Fruit fly (Drosophila melanogaster) whole organism, wandering third instar larva: Measurements from ENCODE around the gene elav.

Experiments used
- Abd-B ChIP-seq: fragments of >200 bp; optimal IDR thresholded peaks from 2 replicates; lab custom pipeline; 2017; ENCODE audit warnings: missing biosample characterization, missing genetic modification characterization
- CG32264 ChIP-seq: fragments of 200-800 bp; sonication (Bioruptor generic); optimal IDR thresholded peaks from 2 replicates; lab custom pipeline; 2016; ENCODE audit warnings: missing biosample characterization, missing genetic modification characterization
- CG9705 ChIP-seq: fragments of 200-800 bp; sonication (Bioruptor generic); optimal IDR thresholded peaks from 2 replicates; lab custom pipeline; 2018; ENCODE audit warnings: missing biosample characterization, mild to moderate bottlenecking, missing genetic modification characterization
- CrebA ChIP-seq: fragments of 200-800 bp; sonication (Bioruptor generic); optimal IDR thresholded peaks from 2 replicates; lab custom pipeline; 2016; ENCODE audit warnings: missing biosample characterization, mild to moderate bottlenecking, missing genetic modification characterization, borderline replicate concordance
- Dfd ChIP-seq: fragments of >200 bp; optimal IDR thresholded peaks from 2 replicates; lab custom pipeline; 2017; ENCODE audit warnings: missing biosample characterization, missing genetic modification characterization
- Dif ChIP-seq: fragments of 200-275, 200-300 bp; sonication (Bioruptor generic); optimal IDR thresholded peaks from 2 replicates; lab custom pipeline; 2018; ENCODE audit warnings: missing biosample characterization, missing genetic modification characterization; ENCODE audit not compliant: partially characterized antibody
- GATAd ChIP-seq: sonication (Bioruptor generic); optimal IDR thresholded peaks from 2 replicates; lab custom pipeline; 2016; ENCODE audit warnings: missing biosample characterization, missing genetic modification characterization
- HLH106 ChIP-seq: fragments of 200-800 bp; optimal IDR thresholded peaks from 3 replicates; lab custom pipeline; 2019; ENCODE audit warnings: missing biosample characterization, mild to moderate bottlenecking, missing genetic modification characterization, moderate library complexity
- Hnf4 ChIP-seq: fragments of 200-800 bp; sonication (Bioruptor generic); optimal IDR thresholded peaks from 2 replicates; lab custom pipeline; 2016; ENCODE audit warnings: missing biosample characterization, mild to moderate bottlenecking, missing genetic modification characterization
- Hr83 ChIP-seq: fragments of 200-300 bp; sonication (Bioruptor generic); optimal IDR thresholded peaks from 2 replicates; lab custom pipeline; 2016; ENCODE audit warnings: missing biosample characterization, mild to moderate bottlenecking, missing genetic modification characterization, moderate library complexity; ENCODE audit not compliant: poor library complexity, severe bottlenecking
- Jra ChIP-seq: sonication (Bioruptor generic); optimal IDR thresholded peaks from 2 replicates; lab custom pipeline; 2016; ENCODE audit warnings: missing biosample characterization, missing genetic modification characterization
- Mio ChIP-seq: sonication (Bioruptor generic); optimal IDR thresholded peaks from 2 replicates; lab custom pipeline; 2016; ENCODE audit warnings: missing biosample characterization, missing genetic modification characterization
- Myc ChIP-seq: fragments of >200 bp; optimal IDR thresholded peaks from 2 replicates; lab custom pipeline; 2017
- N ChIP-seq: fragments of >200 bp; optimal IDR thresholded peaks from 2 replicates; lab custom pipeline; 2018; ENCODE audit warnings: missing biosample characterization, missing external identifiers, missing genetic modification characterization
- OdsH ChIP-seq: fragments of 200-800 bp; sonication (Bioruptor generic); optimal IDR thresholded peaks from 2 replicates; lab custom pipeline; 2016; ENCODE audit warnings: missing biosample characterization, mild to moderate bottlenecking, missing genetic modification characterization
- Rel ChIP-seq, 2 experiments: fragments of 200-800 bp; sonication (Bioruptor generic) in 1 of 2; optimal IDR thresholded peaks; 2 replicates in 1 of 2; 3 replicates in 1 of 2; lab custom pipeline; 2016 to 2019; ENCODE audit warnings: mild to moderate bottlenecking in 2 of 2, missing biosample characterization in 2 of 2, missing genetic modification characterization in 2 of 2, moderate library complexity in 1 of 2
- Sp1 ChIP-seq: fragments of 200-800 bp; sonication (Bioruptor generic); optimal IDR thresholded peaks from 3 replicates; lab custom pipeline; 2019; ENCODE audit warnings: missing biosample characterization, mild to moderate bottlenecking, missing genetic modification characterization, moderate library complexity
- Vsx2 ChIP-seq: fragments of 200-300, 225-300 bp; sonication (Bioruptor generic); optimal IDR thresholded peaks from 2 replicates; lab custom pipeline; 2018; ENCODE audit warnings: missing biosample characterization, missing genetic modification characterization; ENCODE audit not compliant: partially characterized antibody
- br ChIP-seq: fragments of 200-800 bp; sonication (Bioruptor generic); optimal IDR thresholded peaks from 2 replicates; lab custom pipeline; 2016; ENCODE audit warnings: missing biosample characterization, missing genetic modification characterization
- brk ChIP-seq: fragments of 200-800 bp; sonication (Bioruptor generic); optimal IDR thresholded peaks from 2 replicates; lab custom pipeline; 2016; ENCODE audit warnings: missing biosample characterization, mild to moderate bottlenecking, missing genetic modification characterization
- dl ChIP-seq, 2 experiments: fragments of 175-275, 200-275 bp in 1 of 2; fragments of 200-275 bp in 1 of 2; sonication (Bioruptor generic); optimal IDR thresholded peaks; lab custom pipeline; 2018; ENCODE audit warnings: mild to moderate bottlenecking in 2 of 2, missing biosample characterization in 2 of 2, missing genetic modification characterization in 2 of 2, moderate library complexity in 2 of 2; ENCODE audit not compliant: partially characterized antibody in 2 of 2, insufficient read depth in 1 of 2
- dsf ChIP-seq: sonication (Bioruptor generic); optimal IDR thresholded peaks from 2 replicates; lab custom pipeline; 2016; ENCODE audit warnings: missing biosample characterization, missing genetic modification characterization, borderline replicate concordance
- ey ChIP-seq: fragments of 200-800 bp; sonication (Bioruptor generic); optimal IDR thresholded peaks from 2 replicates; lab custom pipeline; 2016; ENCODE audit warnings: missing biosample characterization, missing genetic modification characterization
- foxo ChIP-seq, 2 experiments: fragments of 200-800 bp; sonication (Bioruptor generic); optimal IDR thresholded peaks; 2 replicates in 1 of 2; 3 replicates in 1 of 2; lab custom pipeline; 2016 to 2017; ENCODE audit warnings: missing biosample characterization in 2 of 2, missing genetic modification characterization in 2 of 2
- fru ChIP-seq: fragments of 200-800 bp; sonication (Bioruptor generic); optimal IDR thresholded peaks from 3 replicates; lab custom pipeline; 2016; ENCODE audit warnings: missing biosample characterization, mild to moderate bottlenecking, missing genetic modification characterization
- h ChIP-seq: fragments of 200-800 bp; sonication (Bioruptor generic); optimal IDR thresholded peaks from 3 replicates; lab custom pipeline; 2016; ENCODE audit warnings: missing biosample characterization, mild to moderate bottlenecking, missing genetic modification characterization
- jim ChIP-seq: fragments of 175-275, 200-325 bp; sonication (Bioruptor generic); optimal IDR thresholded peaks from 2 replicates; lab custom pipeline; 2016; ENCODE audit warnings: missing biosample characterization, mild to moderate bottlenecking, missing genetic modification characterization
- lola ChIP-seq: fragments of >200 bp; optimal IDR thresholded peaks from 2 replicates; lab custom pipeline; 2017; ENCODE audit warnings: missing biosample characterization, missing genetic modification characterization
- pan ChIP-seq: fragments of >200 bp; optimal IDR thresholded peaks from 2 replicates; lab custom pipeline; 2017
- psq ChIP-seq: fragments of 200-800 bp; sonication (Bioruptor generic); optimal IDR thresholded peaks from 3 replicates; lab custom pipeline; 2017; ENCODE audit warnings: missing biosample characterization, mild to moderate bottlenecking, missing genetic modification characterization, moderate library complexity
- rgr ChIP-seq: fragments of 200-800 bp; sonication (Bioruptor generic); optimal IDR thresholded peaks from 3 replicates; lab custom pipeline; 2016; ENCODE audit warnings: missing biosample characterization, mild to moderate bottlenecking, missing genetic modification characterization
- sage ChIP-seq: fragments of 200-800 bp; sonication (Bioruptor generic); optimal IDR thresholded peaks from 2 replicates; lab custom pipeline; 2016; ENCODE audit warnings: missing biosample characterization, mild to moderate bottlenecking, missing genetic modification characterization
- sv ChIP-seq: fragments of 200-800 bp; sonication (Bioruptor generic); optimal IDR thresholded peaks from 3 replicates; lab custom pipeline; 2016; ENCODE audit warnings: missing biosample characterization, missing genetic modification characterization
- tai ChIP-seq: sonication (Bioruptor generic); optimal IDR thresholded peaks from 2 replicates; lab custom pipeline; 2016; ENCODE audit warnings: missing biosample characterization, missing genetic modification characterization
- usp ChIP-seq: fragments of >200 bp; optimal IDR thresholded peaks from 2 replicates; lab custom pipeline; 2017; ENCODE audit warnings: missing biosample characterization, missing genetic modification characterization

The elav gene

DNA sequence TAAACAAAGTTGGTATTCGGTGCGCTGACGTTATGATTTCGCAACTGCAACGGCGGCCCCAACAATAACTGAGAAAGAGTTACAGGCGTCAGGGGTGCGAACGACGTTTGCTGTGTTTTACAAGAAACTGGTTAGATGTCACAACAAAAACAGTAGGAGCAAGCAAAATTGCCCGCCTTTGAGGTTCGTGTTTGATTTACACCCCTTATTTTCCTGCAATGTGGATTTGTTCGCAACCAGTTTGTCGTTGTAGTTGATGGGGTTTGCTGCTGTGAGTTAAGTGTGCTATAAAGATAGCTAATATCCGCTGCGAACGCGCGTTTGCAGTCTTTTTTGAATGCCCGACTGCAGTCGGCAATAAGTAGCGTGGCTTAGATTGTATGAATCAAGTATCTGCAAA lies 24.6 kb downstream of the elav start:
- TF ChIP-seq Rel (GFP tag; optimal IDR thresholded peaks at IDR 0.05; lab: Kevin White, UChicago) (no peak), Rel (tag; optimal IDR thresholded peaks at IDR 0.05; lab: Kevin White, UChicago) (no peak), Mio (no peak), Jra (GFP tag; lab: Kevin White, UChicago) (no peak), Myc (no peak), Sp1 (no peak), Hnf4 (GFP tag; lab: Kevin White, UChicago) (no peak), rgr (no peak), GATAd (no peak), Vsx2 (no peak), OdsH (GFP tag; lab: Kevin White, UChicago) (no peak), psq (GFP tag; lab: Kevin White, UChicago) (no peak)

DNA sequence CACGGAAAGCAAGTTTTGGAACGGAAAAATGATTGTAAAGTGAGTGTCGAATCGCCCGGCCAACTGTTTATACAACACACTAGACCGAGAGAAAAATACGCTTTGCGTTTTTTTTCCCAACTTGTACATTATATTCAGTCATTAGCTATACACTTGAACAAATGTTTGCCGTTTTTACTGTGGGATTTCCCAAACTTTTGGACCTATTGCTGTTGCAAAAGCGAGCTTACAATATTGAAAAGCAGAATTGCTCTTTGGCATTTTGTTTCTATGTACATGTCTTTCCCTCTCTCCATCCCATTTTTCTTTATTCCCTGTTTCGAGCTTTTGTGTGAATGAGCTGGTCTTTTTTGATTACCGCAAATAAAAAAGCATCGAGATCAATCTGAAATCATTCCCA lies 25.6 kb downstream of the elav start:
- TF ChIP-seq Dif (GFP tag; lab: Kevin White, UChicago) (no peak), Rel (GFP tag; optimal IDR thresholded peaks at IDR 0.05; lab: Kevin White, UChicago) (no peak), Rel (tag; optimal IDR thresholded peaks at IDR 0.05; lab: Kevin White, UChicago) (peak; percentile 97), dl (GFP tag; optimal IDR thresholded peaks at IDR 0.05; lab: Kevin White, UChicago; ENCODE audit: insufficient read depth in 1 of 2, partially characterized antibody in 2 of 2) (peak in 1 of 2 experiments; percentile 19)
- TF ChIP-seq, all 38 proteins: peak for 2

DNA sequence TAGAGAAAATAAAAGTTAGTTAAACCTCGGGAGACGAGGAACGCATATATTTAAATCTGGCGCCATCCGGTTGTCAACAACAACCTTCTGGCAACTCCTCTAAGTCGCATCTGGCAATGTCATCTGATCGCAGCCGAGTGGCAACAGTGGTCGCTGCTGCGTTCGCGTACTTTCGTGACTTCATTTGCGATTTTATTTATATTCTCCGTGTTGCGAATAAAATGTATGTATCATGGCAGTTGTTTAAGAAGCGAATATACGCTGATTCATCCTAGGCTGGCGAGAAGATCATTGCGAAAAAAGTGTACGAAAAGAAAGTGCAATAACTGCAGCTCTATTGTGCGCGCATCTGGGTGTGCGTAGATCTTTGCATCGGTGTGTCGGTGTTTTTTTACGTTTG lies 26.7 kb downstream of the elav start, which contains the start of gene svr:
Gene svr, plus strand, starts transcription at position 121 of the 400 bp plus-strand sequence.
- no peak for TF ChIP-seq tai (GFP tag; lab: Kevin White, UChicago)
- TF ChIP-seq Rel (GFP tag; optimal IDR thresholded peaks at IDR 0.05; lab: Kevin White, UChicago) = no peak
- peak; percentile 53 for TF ChIP-seq Rel (tag; optimal IDR thresholded peaks at IDR 0.05; lab: Kevin White, UChicago)

DNA sequence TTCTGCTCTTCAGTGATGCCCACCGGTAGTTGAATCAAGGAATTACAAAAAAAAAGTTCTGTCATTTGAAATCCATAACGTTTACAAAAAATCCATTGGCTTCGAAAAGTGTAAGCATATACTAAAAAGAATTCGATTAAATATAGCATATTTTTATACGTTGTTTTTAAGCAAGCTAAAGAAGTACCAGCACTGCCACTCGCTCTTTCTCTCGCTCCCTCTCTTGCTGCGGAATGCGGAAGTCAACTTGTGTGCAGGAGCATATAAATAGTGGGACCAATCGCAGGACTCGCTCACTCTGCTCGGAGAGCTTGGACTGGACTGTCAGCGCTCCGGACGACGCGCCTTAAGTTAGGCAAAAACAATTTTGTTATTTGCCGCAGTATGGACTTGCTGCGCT lies 28.4 kb downstream of the elav start, which contains the start of gene CG17778:
Gene CG17778, plus strand, starts transcription at position 8 of the 400 bp plus-strand sequence.
- TF ChIP-seq N (GFP tag; lab: Kevin White, UChicago) (peak; percentile 50), rgr (no peak)

DNA sequence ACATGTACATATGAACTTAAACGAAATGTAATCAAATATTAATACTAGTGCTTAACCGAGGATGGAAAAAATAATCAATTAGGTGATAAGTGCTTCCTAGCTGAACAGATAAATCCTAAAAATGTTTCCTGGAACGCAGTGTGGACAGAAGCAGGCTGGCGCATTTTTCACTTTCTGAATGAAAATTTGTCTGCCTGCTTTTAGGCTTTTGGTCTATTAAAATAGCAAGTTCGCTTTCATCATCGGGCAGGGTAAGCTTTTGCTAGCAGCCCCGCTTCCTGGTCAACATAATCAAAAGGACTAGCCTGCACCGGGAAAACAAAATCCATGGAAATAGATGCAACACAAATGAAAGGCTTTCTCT lies 28.9 kb downstream of the elav start:
- no peak for TF ChIP-seq Abd-B (GFP tag; lab: Kevin White, UChicago)
- TF ChIP-seq fru (GFP tag; lab: Kevin White, UChicago) = no peak
- TF ChIP-seq lola (GFP tag; lab: Kevin White, UChicago) = no peak
- TF ChIP-seq Dif (GFP tag; lab: Kevin White, UChicago) = peak; percentile 45
- TF ChIP-seq Myc = peak; percentile 14
- TF ChIP-seq, all 38 proteins: peak for 2

DNA sequence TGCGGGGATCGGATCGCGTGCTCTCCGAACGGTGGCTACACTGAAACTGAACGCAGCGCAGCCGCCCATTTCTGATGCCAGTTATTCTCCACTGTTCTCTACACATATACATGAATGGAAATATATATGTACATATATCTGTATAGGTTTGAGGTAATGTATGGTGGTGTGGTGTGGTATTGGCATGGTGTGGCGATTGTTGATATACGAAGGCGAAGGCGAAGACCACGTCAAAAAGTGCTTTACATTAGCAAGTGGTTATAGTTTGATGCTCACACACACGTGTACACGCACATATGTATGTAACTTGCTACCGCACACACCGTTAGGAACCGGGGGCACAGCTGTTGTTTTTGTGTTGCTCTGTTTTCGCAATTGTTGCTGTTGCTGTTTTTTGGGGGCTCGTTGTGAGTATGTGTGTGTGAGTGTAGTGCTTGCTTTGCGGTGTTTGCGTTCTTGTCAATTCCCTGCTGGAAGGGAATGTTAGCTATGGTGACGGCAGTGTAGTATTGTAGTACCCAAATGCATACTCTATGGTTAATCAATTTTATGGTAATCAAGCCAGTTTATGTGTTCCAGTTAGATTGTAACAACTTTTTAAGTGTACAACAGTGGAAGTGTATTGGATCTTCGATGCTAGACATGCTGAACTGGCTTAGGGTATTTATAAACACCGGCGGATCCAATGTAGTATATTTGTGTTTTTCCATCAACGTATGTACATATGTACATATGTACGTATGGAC lies 29.4 kb downstream of the elav start, which contains the start of gene CG17896:
Gene CG17896, minus strand, starts transcription at position 51 of the 746 bp plus-strand sequence.
- peak; percentile 99 for TF ChIP-seq ey (GFP tag; lab: Kevin White, UChicago)
- peak; percentile 84 for TF ChIP-seq Mio
- TF ChIP-seq Jra (GFP tag; lab: Kevin White, UChicago) = peak; percentile 83
- TF ChIP-seq OdsH (GFP tag; lab: Kevin White, UChicago) = peak; percentile 98
- TF ChIP-seq brk = no peak
- TF ChIP-seq Myc = no peak
- no peak for TF ChIP-seq jim (GFP tag; lab: Kevin White, UChicago)
- TF ChIP-seq Hr83 (GFP tag; lab: Kevin White, UChicago) = peak; percentile 61
- TF ChIP-seq usp = no peak
- no peak for TF ChIP-seq CrebA (GFP tag; lab: Kevin White, UChicago)
- TF ChIP-seq lola (GFP tag; lab: Kevin White, UChicago) = no peak
- TF ChIP-seq sv (GFP tag; lab: Kevin White, UChicago) = peak; percentile 94
- TF ChIP-seq pan (lab: Kevin White, UChicago) = no peak
- no peak for TF ChIP-seq Vsx2
- TF ChIP-seq foxo (GFP tag; optimal IDR thresholded peaks at IDR 0.05; lab: Kevin White, UChicago) = peak; percentile 95 to 99
- peak; percentile 99 for TF ChIP-seq h (GFP tag; lab: Kevin White, UChicago)
- TF ChIP-seq HLH106 (tag; lab: Kevin White, UChicago) = peak; percentile 96
- peak; percentile 67 for TF ChIP-seq CG9705 (GFP tag; lab: Kevin White, UChicago)
- TF ChIP-seq Dif (GFP tag; lab: Kevin White, UChicago) = no peak
- peak; percentile 98 for TF ChIP-seq fru (GFP tag; lab: Kevin White, UChicago)
- TF ChIP-seq dsf (GFP tag; lab: Kevin White, UChicago) = no peak
- no peak for TF ChIP-seq dl (GFP tag; optimal IDR thresholded peaks at IDR 0.05; lab: Kevin White, UChicago; ENCODE audit: insufficient read depth in 1 of 2, partially characterized antibody in 2 of 2)
- TF ChIP-seq Sp1 = peak; percentile 95
- peak; percentile 10 for TF ChIP-seq N (GFP tag; lab: Kevin White, UChicago)
- no peak for TF ChIP-seq Dfd (GFP tag; lab: Kevin White, UChicago)
- TF ChIP-seq tai (GFP tag; lab: Kevin White, UChicago) = no peak
- no peak for TF ChIP-seq GATAd
- TF ChIP-seq rgr = peak; percentile 98
- peak; percentile 97 for TF ChIP-seq Hnf4 (GFP tag; lab: Kevin White, UChicago)
- TF ChIP-seq CG32264 = peak; percentile 96
- peak; percentile 98 for TF ChIP-seq br
- no peak for TF ChIP-seq sage
